Worm (Caenorhabditis elegans) whole organism, dauer: ENCODE data around the gene T07F8.4.
"Not testable (repeated sequence)": the region's sequence is repeated elsewhere in the genome, so short reads cannot be mapped to it uniquely, and the experiment has no call there.

Source experiments
- unc-62 ChIP-seq: sonication (generic microtip); optimal IDR thresholded peaks from 2 replicates; lab custom pipeline; 2017; ENCODE audit warnings: missing biosample characterization, missing genetic modification reagents, missing genetic modification characterization

The T07F8.4 gene

ce11 chrII:7100838-7101237 is 31.0 kb downstream of the T07F8.4 start, which contains the start of gene mmaa-1:
Gene mmaa-1 (minus strand): TSS chrII:7101165.
- no peak for TF ChIP-seq unc-62 (GFP tag; lab: Kevin White, UChicago)

- TF ChIP-seq unc-62 (GFP tag; lab: Kevin White, UChicago), result no peak
Measured at ce11 chrII:7099231-7099630, 32.6 kb downstream of the T07F8.4 start.

- TF ChIP-seq unc-62 (GFP tag; lab: Kevin White, UChicago), result no peak
Measured at ce11 chrII:7098578-7098977, 33.3 kb downstream of the T07F8.4 start, which contains the start of gene mct-5. Gene mct-5 (minus strand): TSS chrII:7098593.

- TF ChIP-seq unc-62 (GFP tag; lab: Kevin White, UChicago), result no peak
Measured at ce11 chrII:7095970-7096369, 35.9 kb downstream of the T07F8.4 start.

DNA sequence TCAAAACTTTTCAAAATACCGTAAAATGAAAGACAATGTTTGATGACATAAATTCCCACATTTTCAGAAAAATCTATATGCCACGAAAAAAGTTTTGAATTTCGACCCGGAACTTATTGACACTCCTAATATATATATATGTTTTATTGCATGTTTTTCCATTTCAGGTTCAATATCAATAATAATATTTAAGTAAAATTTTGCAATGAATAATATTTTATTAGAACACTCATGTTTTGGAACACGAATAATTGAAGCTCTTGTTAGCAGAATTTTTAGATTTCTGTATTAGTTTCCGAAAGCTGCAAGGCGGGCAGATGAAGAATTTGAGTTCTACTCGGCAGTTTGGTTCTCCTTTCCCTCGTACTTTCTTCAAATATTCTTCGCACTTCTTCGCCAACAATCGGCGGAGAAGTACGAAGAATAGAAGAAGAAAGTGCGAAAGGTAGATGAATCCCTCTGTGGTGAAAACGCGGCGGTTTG is 38.5 kb downstream of the T07F8.4 start, which contains the start of gene T02G5.3:
Gene T02G5.3, plus strand, starts transcription at position 51 of the 483 bp plus-strand sequence.
- TF ChIP-seq unc-62 (GFP tag; lab: Kevin White, UChicago), result no peak

ce11 chrII:7090852-7091251 is 41.0 kb downstream of the T07F8.4 start:
- no peak for TF ChIP-seq unc-62 (GFP tag; lab: Kevin White, UChicago)

ce11 chrII:7090085-7090484 is 41.7 kb downstream of the T07F8.4 start:
- no peak for TF ChIP-seq unc-62 (GFP tag; lab: Kevin White, UChicago)

- TF ChIP-seq unc-62 (GFP tag; lab: Kevin White, UChicago), result not testable (repeated sequence)
Measured at ce11 chrII:7084021-7084420, 47.8 kb downstream of the T07F8.4 start, which contains the start of the genes T02G5.14 and T02G5.15. Gene T02G5.14 (plus strand): TSS chrII:7084321. Gene T02G5.15 (plus strand): TSS chrII:7084321.
